Fruit fly (Drosophila melanogaster): Measurements from ENCODE around the gene Spn77Bb.

- TF ChIP-seq h (optimal IDR thresholded peaks at IDR 0.05) (no peak), psq (optimal IDR thresholded peaks at IDR 0.05) (no peak), insv (optimal IDR thresholded peaks at IDR 0.05) (no peak)
These were observed 708 bp upstream of the Spn77Bb start for dm6 chr3L:20320044-20320443.
